Fruit fly (Drosophila melanogaster) whole organism, embryonic: ENCODE measurements around the gene Pfas.
A peak's percentile ranks its signal among the peaks of the same experiment; 100 is the strongest.

Experiments used
- ATbp ChIP-seq: fragments of 200-800 bp; sonication (Bioruptor generic); optimal IDR thresholded peaks from 2 replicates; lab custom pipeline; 2017; ENCODE audit warnings: missing biosample characterization, mild to moderate bottlenecking, missing genetic modification characterization, missing genetic modification reagents
- Atf6 ChIP-seq: fragments of 200-800 bp; sonication (Bioruptor generic); IDR thresholded peaks from 2 replicates; pipeline ENCODE4 v1.3.6; 2022; ENCODE audit warnings: missing biosample characterization, missing genetic modification characterization
- CG10959 ChIP-seq: fragments of 200-800 bp; sonication (Bioruptor generic); IDR thresholded peaks from 2 replicates; pipeline ENCODE4 v1.3.6; 2022; ENCODE audit warnings: missing biosample characterization, missing genetic modification characterization
- CG1233 ChIP-seq: fragments of 200-800 bp; sonication (Bioruptor generic); optimal IDR thresholded peaks from 4 replicates; lab custom pipeline; 2018; ENCODE audit warnings: missing biosample characterization, mild to moderate bottlenecking, missing genetic modification characterization
- CG12391 ChIP-seq: fragments of 200-800 bp; sonication (Bioruptor generic); optimal IDR thresholded peaks from 3 replicates; lab custom pipeline; 2018; ENCODE audit warnings: missing biosample characterization, mild to moderate bottlenecking, missing genetic modification characterization, moderate library complexity
- CG14860 ChIP-seq: fragments of 200-800 bp; sonication (Bioruptor generic); IDR thresholded peaks from 3 replicates; pipeline ENCODE4 v1.3.6; 2022; ENCODE audit warnings: missing biosample characterization, missing genetic modification characterization; ENCODE audit not compliant: partially characterized antibody
- CG15011 ChIP-seq: fragments of 200-800 bp; sonication (Bioruptor generic); optimal IDR thresholded peaks from 3 replicates; lab custom pipeline; 2018; ENCODE audit warnings: missing biosample characterization, mild to moderate bottlenecking, missing genetic modification characterization
- CG15601 ChIP-seq: fragments of 200-800 bp; sonication (Bioruptor generic); optimal IDR thresholded peaks from 3 replicates; lab custom pipeline; 2019; ENCODE audit warnings: missing biosample characterization, mild to moderate bottlenecking, missing genetic modification characterization, moderate library complexity
- CG17328 ChIP-seq: fragments of 200-800 bp; sonication (Bioruptor generic); IDR thresholded peaks from 2 replicates; pipeline ENCODE4 v1.3.6; 2022; ENCODE audit warnings: missing biosample characterization, missing genetic modification characterization
- CG17385 ChIP-seq: fragments of 200-800 bp; sonication (Bioruptor generic); optimal IDR thresholded peaks from 3 replicates; lab custom pipeline; 2018; ENCODE audit warnings: missing biosample characterization, mild to moderate bottlenecking, missing genetic modification characterization
- CG18262 ChIP-seq: fragments of 200-800 bp; optimal IDR thresholded peaks from 3 replicates; lab custom pipeline; 2019; ENCODE audit warnings: missing biosample characterization, mild to moderate bottlenecking, missing genetic modification characterization, moderate library complexity
- CG18619 ChIP-seq: fragments of 200-800 bp; sonication (Bioruptor generic); optimal IDR thresholded peaks from 3 replicates; lab custom pipeline; 2017; ENCODE audit warnings: missing biosample characterization, mild to moderate bottlenecking, missing genetic modification characterization
- CG30020 ChIP-seq: fragments of 200-800 bp; optimal IDR thresholded peaks from 2 replicates; lab custom pipeline; 2019; ENCODE audit warnings: missing biosample characterization, mild to moderate bottlenecking, missing genetic modification characterization, moderate library complexity
- CG30403 ChIP-seq: fragments of 200-800 bp; sonication (Bioruptor generic); optimal IDR thresholded peaks from 3 replicates; lab custom pipeline; 2016; ENCODE audit warnings: missing biosample characterization, missing genetic modification characterization
- CG31224 ChIP-seq: fragments of 200-800 bp; sonication (Bioruptor generic); IDR thresholded peaks from 2 replicates; pipeline ENCODE4 v1.3.6; 2022; ENCODE audit warnings: missing biosample characterization, missing genetic modification characterization
- CG32767 ChIP-seq: fragments of 200-800 bp; sonication (Bioruptor generic); IDR thresholded peaks from 2 replicates; pipeline ENCODE4 v1.3.6; 2022; ENCODE audit warnings: missing biosample characterization, missing genetic modification characterization
- CG3407 ChIP-seq: fragments of 200-800 bp; sonication (Bioruptor generic); optimal IDR thresholded peaks from 2 replicates; lab custom pipeline; 2018; ENCODE audit warnings: missing biosample characterization, mild to moderate bottlenecking, missing genetic modification characterization
- CG34376 ChIP-seq: fragments of 200-800 bp; sonication (Bioruptor generic); optimal IDR thresholded peaks from 2 replicates; lab custom pipeline; 2018; ENCODE audit warnings: missing biosample characterization, mild to moderate bottlenecking, missing genetic modification characterization
- CG34422 ChIP-seq: fragments of 200-800 bp; sonication (Bioruptor generic); IDR thresholded peaks from 3 replicates; pipeline ENCODE4 v1.3.6; 2022; ENCODE audit warnings: missing biosample characterization, missing genetic modification characterization
- CG3995 ChIP-seq: fragments of 200-800 bp; sonication (Bioruptor generic); optimal IDR thresholded peaks from 3 replicates; lab custom pipeline; 2016; ENCODE audit warnings: missing biosample characterization, missing genetic modification characterization
- CG42726 ChIP-seq: fragments of 200-800 bp; sonication (Bioruptor generic); IDR thresholded peaks from 2 replicates; pipeline ENCODE4 v1.3.6; 2022; ENCODE audit warnings: missing biosample characterization, missing genetic modification characterization; ENCODE audit not compliant: partially characterized antibody
- CG6683 ChIP-seq: fragments of 200-800 bp; sonication (Bioruptor generic); optimal IDR thresholded peaks from 2 replicates; lab custom pipeline; 2017; ENCODE audit warnings: missing biosample characterization, mild to moderate bottlenecking, missing genetic modification characterization, missing genetic modification reagents
- CG7357 ChIP-seq: fragments of 200-800 bp; sonication (Bioruptor generic); IDR thresholded peaks from 3 replicates; pipeline ENCODE4 v1.3.6; 2022; ENCODE audit warnings: missing biosample characterization, missing genetic modification characterization
- CG7839 ChIP-seq: fragments of 200-800 bp; sonication (Bioruptor generic); optimal IDR thresholded peaks from 3 replicates; lab custom pipeline; 2018; ENCODE audit warnings: missing biosample characterization, mild to moderate bottlenecking, missing genetic modification characterization, moderate library complexity
- CG7963 ChIP-seq: fragments of 200-800 bp; sonication (Bioruptor generic); IDR thresholded peaks from 3 replicates; pipeline ENCODE4 v1.3.6; 2022; ENCODE audit warnings: missing biosample characterization, missing genetic modification characterization; ENCODE audit not compliant: partially characterized antibody
- CG8388 ChIP-seq: fragments of 200-800 bp; sonication (Bioruptor generic); optimal IDR thresholded peaks from 2 replicates; lab custom pipeline; 2019; ENCODE audit warnings: missing biosample characterization, mild to moderate bottlenecking, missing genetic modification characterization, moderate library complexity
- CG9817 ChIP-seq: fragments of 200-800 bp; sonication (Bioruptor generic); optimal IDR thresholded peaks from 2 replicates; lab custom pipeline; 2018; ENCODE audit warnings: missing biosample characterization, mild to moderate bottlenecking, missing genetic modification characterization, moderate library complexity
- CG9876 ChIP-seq: fragments of 200-800 bp; sonication (Bioruptor generic); optimal IDR thresholded peaks from 2 replicates; lab custom pipeline; 2016; ENCODE audit warnings: missing biosample characterization, missing genetic modification characterization
- Dek ChIP-seq: fragments of 200-800 bp; sonication (Bioruptor generic); optimal IDR thresholded peaks from 3 replicates; lab custom pipeline; 2019; ENCODE audit warnings: missing biosample characterization, mild to moderate bottlenecking, missing genetic modification characterization, moderate library complexity
- Dip2 ChIP-seq: fragments of 200-800 bp; sonication (Bioruptor generic); IDR thresholded peaks from 2 replicates; pipeline ENCODE4 v1.3.6; 2022; ENCODE audit warnings: missing biosample characterization, missing genetic modification characterization
- Doc3 ChIP-seq: fragments of 200-800 bp; sonication (Bioruptor generic); IDR thresholded peaks from 3 replicates; pipeline ENCODE4 v1.3.6; 2022; ENCODE audit warnings: missing biosample characterization, missing genetic modification characterization; ENCODE audit not compliant: partially characterized antibody
- Ets97D ChIP-seq: fragments of 200-800 bp; sonication (Bioruptor generic); optimal IDR thresholded peaks from 3 replicates; lab custom pipeline; 2016; ENCODE audit warnings: missing biosample characterization, missing genetic modification characterization
- Lhr ChIP-seq: fragments of 200-800 bp; sonication (Bioruptor generic); optimal IDR thresholded peaks from 3 replicates; lab custom pipeline; 2017; ENCODE audit warnings: mild to moderate bottlenecking, missing biosample characterization, missing genetic modification reagents, missing genetic modification characterization
- Meics ChIP-seq: fragments of 200-800 bp; sonication (Bioruptor generic); optimal IDR thresholded peaks from 2 replicates; lab custom pipeline; 2017; ENCODE audit warnings: missing biosample characterization, mild to moderate bottlenecking, missing genetic modification characterization
- Scr ChIP-seq: fragments of 200-800 bp; sonication (Bioruptor generic); IDR thresholded peaks from 2 replicates; pipeline ENCODE4 v1.3.6; 2022; ENCODE audit warnings: missing biosample characterization, missing genetic modification characterization; ENCODE audit not compliant: partially characterized antibody
- ato ChIP-seq: fragments of 200-800 bp; sonication (Bioruptor generic); IDR thresholded peaks from 2 replicates; pipeline ENCODE4 v1.3.6; 2022; ENCODE audit warnings: missing biosample characterization, missing genetic modification characterization; ENCODE audit not compliant: partially characterized antibody
- bowl ChIP-seq: fragments of 200-800 bp; sonication (Bioruptor generic); IDR thresholded peaks from 2 replicates; pipeline ENCODE4 v1.3.6; 2022; ENCODE audit warnings: missing biosample characterization, missing genetic modification characterization
- esg ChIP-seq: fragments of 200-800 bp; sonication (Bioruptor generic); conservative IDR thresholded peaks from 2 replicates; pipeline ENCODE4 v1.3.6; 2022; ENCODE audit warnings: missing biosample characterization, missing genetic modification characterization
- knrl ChIP-seq: fragments of 200-800 bp; sonication (Bioruptor generic); IDR thresholded peaks from 3 replicates; pipeline ENCODE4 v1.3.6; 2022; ENCODE audit warnings: missing biosample characterization, missing genetic modification characterization; ENCODE audit not compliant: partially characterized antibody
- lbe ChIP-seq: fragments of 200-800 bp; sonication (Bioruptor generic); optimal IDR thresholded peaks from 2 replicates; lab custom pipeline; 2016; ENCODE audit warnings: missing biosample characterization, mild to moderate bottlenecking, missing genetic modification characterization
- lmd ChIP-seq: fragments of 200-800 bp; sonication (Bioruptor generic); IDR thresholded peaks from 2 replicates; pipeline ENCODE4 v1.3.6; 2022; ENCODE audit warnings: missing biosample characterization, missing genetic modification characterization
- nau ChIP-seq: fragments of 200-800 bp; sonication (Bioruptor generic); optimal IDR thresholded peaks from 3 replicates; lab custom pipeline; 2017; ENCODE audit warnings: missing biosample characterization, mild to moderate bottlenecking, missing genetic modification characterization, missing genetic modification reagents
- onecut ChIP-seq: fragments of 200-800 bp; sonication (Bioruptor generic); IDR thresholded peaks from 2 replicates; pipeline ENCODE4 v1.3.6; 2022; ENCODE audit warnings: missing biosample characterization, missing genetic modification characterization
- p53 ChIP-seq: fragments of 200-800 bp; sonication (Bioruptor generic); optimal IDR thresholded peaks from 2 replicates; lab custom pipeline; 2016; ENCODE audit warnings: missing biosample characterization, missing genetic modification characterization
- pita ChIP-seq: fragments of 200-800 bp; sonication (Bioruptor generic); optimal IDR thresholded peaks from 2 replicates; lab custom pipeline; 2017; ENCODE audit warnings: missing biosample characterization, mild to moderate bottlenecking, missing genetic modification characterization
- pzg ChIP-seq: fragments of 200-800 bp; sonication (Bioruptor generic); optimal IDR thresholded peaks from 3 replicates; lab custom pipeline; 2018; ENCODE audit warnings: missing biosample characterization, mild to moderate bottlenecking, missing genetic modification characterization, moderate library complexity
- rib ChIP-seq: fragments of 200-800 bp; sonication (Bioruptor generic); IDR thresholded peaks from 2 replicates; pipeline ENCODE4 v1.3.6; 2022; ENCODE audit warnings: missing biosample characterization, missing genetic modification characterization
- so ChIP-seq: fragments of 200-800 bp; sonication (Bioruptor generic); IDR thresholded peaks from 3 replicates; pipeline ENCODE4 v1.3.6; 2022; ENCODE audit warnings: missing biosample characterization, missing genetic modification characterization
- ssp ChIP-seq: fragments of 200-800 bp; sonication (Bioruptor generic); IDR thresholded peaks from 2 replicates; pipeline ENCODE4 v1.3.6; 2022; ENCODE audit warnings: missing biosample characterization, missing genetic modification characterization
- unpg ChIP-seq: fragments of 200-800 bp; sonication (Bioruptor generic); optimal IDR thresholded peaks from 3 replicates; lab custom pipeline; 2018; ENCODE audit warnings: missing biosample characterization, mild to moderate bottlenecking, missing genetic modification characterization, moderate library complexity

Pfas gene

dm6 chr2L:6051212-6051621 is 5.4 kb upstream of the Pfas start (continued):
- TF ChIP-seq CG10959 (GFP tag; lab: Robert Waterston, UW) (peak; percentile 93), CG3407 (GFP tag; lab: Kevin White, UChicago) (peak; percentile 92), nau (GFP tag; lab: Kevin White, UChicago) (no peak), CG42726 (GFP tag; lab: Robert Waterston, UW) (no peak), CG7963 (GFP tag; lab: Robert Waterston, UW) (no peak), CG17328 (GFP tag; lab: Robert Waterston, UW) (peak; percentile 96), CG18262 (tag; lab: Kevin White, UChicago) (peak; percentile 97), Meics (GFP tag; lab: Kevin White, UChicago) (peak; percentile 97), ssp (GFP tag; lab: Robert Waterston, UW) (peak; percentile 78), CG34376 (GFP tag; lab: Kevin White, UChicago) (peak; percentile 98), CG6683 (GFP tag; lab: Kevin White, UChicago) (peak; percentile 95), CG17385 (GFP tag; lab: Kevin White, UChicago) (peak; percentile 94), CG1233 (GFP tag; lab: Kevin White, UChicago) (peak; percentile 96), rib (peak; percentile 94), CG7839 (tag; lab: Kevin White, UChicago) (peak; percentile 96), pita (GFP tag; lab: Kevin White, UChicago) (no peak), lbe (peak; percentile 93), lmd (GFP tag; lab: Robert Waterston, UW) (peak; percentile 92), Scr (no peak), onecut (peak; percentile 95), Dek (peak; percentile 95), CG3995 (GFP tag; lab: Kevin White, UChicago) (peak; percentile 66), CG30020 (tag; lab: Kevin White, UChicago) (peak; percentile 70), Atf6 (GFP tag; lab: Robert Waterston, UW) (peak; percentile 97), CG31224 (GFP tag; lab: Robert Waterston, UW) (peak; percentile 78), CG9817 (tag; lab: Kevin White, UChicago) (peak; percentile 94), CG18619 (GFP tag; lab: Kevin White, UChicago) (peak; percentile 95), CG15011 (GFP tag; lab: Kevin White, UChicago) (peak; percentile 89)

dm6 chr2L:6050575-6050974 is 4.7 kb upstream of the Pfas start, which contains the start of gene CG9135:
TSS of gene CG9135 (plus strand) at chr2L:6050800.
- TF ChIP-seq CG8388 (GFP tag; lab: Kevin White, UChicago) (no peak), Lhr (GFP tag; lab: Kevin White, UChicago) (peak; percentile 56), p53 (no peak), pzg (GFP tag; lab: Kevin White, UChicago) (peak; percentile 86), CG34422 (GFP tag; lab: Robert Waterston, UW) (peak; percentile 6; the same call in 1 of the 3 replicates), Ets97D (GFP tag; lab: Kevin White, UChicago) (peak; percentile 10), CG15601 (tag; lab: Kevin White, UChicago) (peak; percentile 11), CG9876 (GFP tag; lab: Kevin White, UChicago) (no peak), so (GFP tag; lab: Robert Waterston, UW) (no peak), CG7963 (GFP tag; lab: Robert Waterston, UW) (peak; percentile 100), CG7357 (GFP tag; lab: Robert Waterston, UW) (peak; percentile 94), unpg (no peak), CG12391 (no peak), CG30403 (GFP tag; lab: Kevin White, UChicago) (no peak), Doc3 (GFP tag; lab: Robert Waterston, UW) (peak; percentile 97), CG14860 (GFP tag; lab: Robert Waterston, UW) (peak; percentile 99), knrl (GFP tag; lab: Robert Waterston, UW) (peak; percentile 98), ato (GFP tag; lab: Robert Waterston, UW) (peak; percentile 99), esg (no peak), ATbp (no peak), bowl (GFP tag; lab: Robert Waterston, UW) (no peak), CG32767 (GFP tag; lab: Robert Waterston, UW) (no peak), CG31224 (GFP tag; lab: Robert Waterston, UW) (no peak), Dip2 (GFP tag; lab: Robert Waterston, UW) (no peak)
